Fruit fly (Drosophila melanogaster): Measurements from ENCODE around the gene Dap160.

- TF ChIP-seq woc (GFP tag; optimal IDR thresholded peaks at IDR 0.05) (no peak), HLH106 (tag; optimal IDR thresholded peaks at IDR 0.05) (no peak)
Observed at dm6 chr2L:21088651-21089050, 53.5 kb downstream of the Dap160 start, which contains the start of gene ppk13.

All from whole organism, wandering third instar larva.